Worm (Caenorhabditis elegans) whole organism, young adult: ENCODE results near the gene mif-2.

Source experiments
- C06A6.2 ChIP-seq: fragments of 200-800 bp; sonication (Bioruptor generic); conservative IDR thresholded peaks from 2 replicates; pipeline ENCODE4 v1.3.6; 2022; ENCODE audit warnings: missing genetic modification characterization, missing compliant biosample characterization
- Y67H2A.10 ChIP-seq: fragments of 200-800 bp; sonication (Bioruptor generic); conservative IDR thresholded peaks from 2 replicates; pipeline ENCODE4 v1.3.6; 2022; ENCODE audit warnings: missing genetic modification reagents, missing genetic modification characterization, missing compliant biosample characterization
- ama-1 ChIP-seq, 3 experiments: fragments of 150-350 bp in 1 of 3; sonication (generic microtip) in 2 of 3; optimal IDR thresholded peaks; 2 replicates each; lab custom pipeline; 2014 to 2018; ENCODE audit warnings: missing biosample characterization in 2 of 3, missing genetic modification characterization in 2 of 3, missing genetic modification reagents in 2 of 3
- aptf-2 ChIP-seq: fragments of 200-800 bp; sonication (Bioruptor generic); conservative IDR thresholded peaks from 2 replicates; pipeline ENCODE4 v1.3.6; 2022; ENCODE audit warnings: missing genetic modification reagents, missing genetic modification characterization, missing compliant biosample characterization
- chd-7 ChIP-seq: sonication (generic microtip); optimal IDR thresholded peaks from 2 replicates; lab custom pipeline; 2016; ENCODE audit warnings: mild to moderate bottlenecking, missing genetic modification characterization, moderate library complexity, missing compliant biosample characterization
- dpl-1 ChIP-seq: fragments of 150-350 bp; optimal IDR thresholded peaks from 2 replicates; lab custom pipeline; 2014; ENCODE audit warnings: missing biosample characterization, missing genetic modification reagents, missing genetic modification characterization
- efl-1 ChIP-seq: fragments of 150-350 bp; optimal IDR thresholded peaks from 2 replicates; lab custom pipeline; 2014; ENCODE audit warnings: missing biosample characterization, missing genetic modification reagents, missing genetic modification characterization
- lin-35 ChIP-seq, 3 experiments: fragments of 150-350 bp in 2 of 3; sonication (generic microtip) in 1 of 3; optimal IDR thresholded peaks; 2 replicates each; lab custom pipeline; 2014 to 2018; ENCODE audit warnings: missing biosample characterization in 3 of 3, missing genetic modification characterization in 3 of 3, missing genetic modification reagents in 3 of 3
- pha-4 ChIP-seq: fragments of 150-350 bp; sonication (generic microtip); optimal IDR thresholded peaks from 2 replicates; lab custom pipeline; 2014; ENCODE audit warnings: missing biosample characterization, missing genetic modification reagents, missing genetic modification characterization
- sea-2 ChIP-seq: fragments of 200-800 bp; sonication (Bioruptor generic); IDR thresholded peaks from 2 replicates; pipeline ENCODE4 v1.3.6; 2022; ENCODE audit warnings: missing genetic modification characterization, missing compliant biosample characterization

DNA sequence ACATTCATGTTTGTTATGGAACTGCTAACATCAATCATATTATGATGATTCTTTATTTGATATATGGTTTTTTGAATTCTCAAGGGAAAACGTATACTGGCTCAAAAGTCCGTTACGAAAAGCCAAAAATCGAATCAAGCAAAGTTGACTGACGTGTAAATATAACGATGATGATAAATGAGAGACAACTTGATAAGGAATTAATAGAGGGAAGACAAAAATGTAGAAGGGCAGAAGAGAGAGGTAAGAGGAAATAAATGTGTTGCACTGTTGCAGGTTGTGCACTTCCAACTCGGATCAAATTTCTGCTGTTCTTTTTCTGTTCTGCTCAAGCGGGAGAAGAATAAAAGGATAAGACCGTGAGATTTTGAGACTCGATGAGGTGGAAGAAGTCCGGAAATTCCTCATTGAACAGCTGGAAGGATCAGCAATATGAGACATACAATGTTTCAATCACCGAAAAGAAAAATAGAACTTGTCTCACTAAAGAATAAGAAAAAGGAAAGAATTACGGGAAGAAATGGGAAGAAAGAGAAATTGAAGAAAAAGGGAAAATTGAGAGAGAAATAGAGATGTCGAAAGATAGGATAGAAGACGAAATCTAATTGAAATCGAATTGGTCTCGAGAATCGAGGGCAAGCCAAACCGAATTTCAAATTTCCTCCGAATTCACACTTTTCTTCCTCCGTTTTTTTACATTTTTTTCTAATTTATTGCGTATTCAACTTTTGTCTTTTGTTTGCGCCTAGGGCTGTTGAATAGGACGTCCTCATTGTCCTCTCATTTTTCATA is 8.0 kb upstream of the mif-2 start:
- no peak for TF ChIP-seq ama-1 (optimal IDR thresholded peaks at IDR 0.05; lab: Kevin White, UChicago)
- no peak for TF ChIP-seq ama-1 (GFP tag; optimal IDR thresholded peaks at IDR 0.05; lab: Kevin White, UChicago)
- no peak for TF ChIP-seq dpl-1 (GFP tag; lab: Kevin White, UChicago)
- no peak for TF ChIP-seq C06A6.2 (GFP tag; lab: Robert Waterston, UW)
- no peak for TF ChIP-seq Y67H2A.10
- TF ChIP-seq sea-2: no peak
- TF ChIP-seq lin-35 (GFP tag; optimal IDR thresholded peaks at IDR 0.05; lab: Kevin White, UChicago): no peak
- TF ChIP-seq chd-7 (tag; lab: Kevin White, UChicago): no peak
- TF ChIP-seq pha-4: no peak
- no peak for TF ChIP-seq efl-1 (GFP tag; lab: Kevin White, UChicago)
- TF ChIP-seq aptf-2: no peak
